Worm (Caenorhabditis elegans) whole organism, L2 larva: ENCODE measurements around the gene tnt-3.

Experiments
- F13H6.1 ChIP-seq: sonication (generic microtip); optimal IDR thresholded peaks from 2 replicates; lab custom pipeline; 2016; ENCODE audit warnings: missing genetic modification characterization, missing compliant biosample characterization
- Y55F3AM.14 ChIP-seq: fragments of 200-800 bp; sonication (Bioruptor generic); optimal IDR thresholded peaks from 2 replicates; lab custom pipeline; 2018; ENCODE audit warnings: mild to moderate bottlenecking, missing genetic modification characterization, missing compliant biosample characterization
- ZK546.5 ChIP-seq: sonication (generic microtip); optimal IDR thresholded peaks from 2 replicates; lab custom pipeline; 2017; ENCODE audit warnings: missing biosample characterization, missing genetic modification characterization
- alr-1 ChIP-seq: fragments of 150-350 bp; optimal IDR thresholded peaks from 2 replicates; lab custom pipeline; 2014; ENCODE audit warnings: missing biosample characterization, missing genetic modification characterization
- aly-2 ChIP-seq: fragments of 150-350 bp; optimal IDR thresholded peaks from 2 replicates; lab custom pipeline; 2014; ENCODE audit warnings: missing biosample characterization, missing genetic modification characterization
- ceh-16 ChIP-seq: fragments of 150-350 bp; optimal IDR thresholded peaks from 2 replicates; lab custom pipeline; 2014; ENCODE audit warnings: missing biosample characterization, missing genetic modification characterization
- ceh-82 ChIP-seq: fragments of 150-350 bp; optimal IDR thresholded peaks from 2 replicates; lab custom pipeline; 2014; ENCODE audit warnings: missing biosample characterization, missing genetic modification characterization
- dmd-4 ChIP-seq: sonication (generic microtip); optimal IDR thresholded peaks from 2 replicates; lab custom pipeline; 2017; ENCODE audit warnings: missing biosample characterization, missing genetic modification characterization
- egl-27 ChIP-seq: sonication (generic microtip); optimal IDR thresholded peaks from 3 replicates; lab custom pipeline; 2017; ENCODE audit warnings: missing biosample characterization, missing genetic modification reagents, missing genetic modification characterization
- elt-1 ChIP-seq: fragments of 150-350 bp; optimal IDR thresholded peaks from 2 replicates; lab custom pipeline; 2014; ENCODE audit warnings: missing biosample characterization, missing genetic modification characterization
- elt-3 ChIP-seq: sonication (generic microtip); optimal IDR thresholded peaks from 2 replicates; lab custom pipeline; 2017; ENCODE audit warnings: missing biosample characterization, missing genetic modification characterization
- fos-1 ChIP-seq: fragments of 150-350 bp; optimal IDR thresholded peaks from 2 replicates; lab custom pipeline; 2014; ENCODE audit warnings: missing biosample characterization, missing genetic modification characterization
- lin-13 ChIP-seq: fragments of 150-350 bp; optimal IDR thresholded peaks from 2 replicates; lab custom pipeline; 2014; ENCODE audit warnings: missing biosample characterization, missing genetic modification reagents, missing genetic modification characterization
- lin-39 ChIP-seq: fragments of 150-350 bp; optimal IDR thresholded peaks from 2 replicates; lab custom pipeline; 2014; ENCODE audit warnings: missing biosample characterization, missing genetic modification reagents, missing genetic modification characterization
- lsy-2 ChIP-seq, 2 experiments: fragments of 150-350 bp in 1 of 2; sonication (generic microtip) in 1 of 2; optimal IDR thresholded peaks; 2 replicates each; lab custom pipeline; 2014 to 2017; ENCODE audit warnings: missing biosample characterization in 2 of 2, missing genetic modification characterization in 2 of 2
- mbf-1 ChIP-seq: sonication (generic microtip); optimal IDR thresholded peaks from 2 replicates; lab custom pipeline; 2017; ENCODE audit warnings: missing biosample characterization, missing genetic modification characterization
- nhr-10 ChIP-seq: sonication (generic microtip); optimal IDR thresholded peaks from 2 replicates; lab custom pipeline; 2017; ENCODE audit warnings: missing biosample characterization, missing genetic modification characterization
- nhr-11 ChIP-seq: fragments of 150-350 bp; optimal IDR thresholded peaks from 2 replicates; lab custom pipeline; 2014; ENCODE audit warnings: missing biosample characterization, missing genetic modification characterization
- nhr-12 ChIP-seq: fragments of 150-350 bp; optimal IDR thresholded peaks from 2 replicates; lab custom pipeline; 2014; ENCODE audit warnings: missing biosample characterization, missing genetic modification characterization
- nhr-129 ChIP-seq: fragments of 150-350 bp; optimal IDR thresholded peaks from 2 replicates; lab custom pipeline; 2014; ENCODE audit warnings: missing biosample characterization, missing genetic modification characterization
- nhr-23 ChIP-seq: fragments of 150-350 bp; optimal IDR thresholded peaks from 2 replicates; lab custom pipeline; 2014; ENCODE audit warnings: missing biosample characterization, missing genetic modification reagents, missing genetic modification characterization
- nhr-237 ChIP-seq: fragments of 150-350 bp; optimal IDR thresholded peaks from 2 replicates; lab custom pipeline; 2014; ENCODE audit warnings: missing biosample characterization, missing genetic modification characterization
- nhr-25 ChIP-seq: fragments of 150-350 bp; sonication (generic microtip); optimal IDR thresholded peaks from 3 replicates; lab custom pipeline; 2014; ENCODE audit warnings: missing biosample characterization, missing genetic modification characterization
- nhr-77 ChIP-seq: fragments of 150-350 bp; optimal IDR thresholded peaks from 2 replicates; lab custom pipeline; 2014; ENCODE audit warnings: missing biosample characterization, missing genetic modification characterization
- peb-1 ChIP-seq: fragments of 150-350 bp; optimal IDR thresholded peaks from 2 replicates; lab custom pipeline; 2014; ENCODE audit warnings: missing biosample characterization, missing genetic modification characterization
- sem-4 ChIP-seq: fragments of 150-350 bp; optimal IDR thresholded peaks from 2 replicates; lab custom pipeline; 2014; ENCODE audit warnings: missing biosample characterization, missing genetic modification reagents, missing genetic modification characterization
- skn-1 ChIP-seq: sonication (generic microtip); optimal IDR thresholded peaks from 2 replicates; lab custom pipeline; 2017; ENCODE audit warnings: missing biosample characterization, missing genetic modification characterization
- sma-3 ChIP-seq: sonication (generic microtip); optimal IDR thresholded peaks from 2 replicates; lab custom pipeline; 2016; ENCODE audit warnings: missing genetic modification reagents, missing genetic modification characterization, missing compliant biosample characterization
- sma-9 ChIP-seq, 2 experiments: fragments of 150-350 bp in 1 of 2; sonication (generic microtip) in 1 of 2; optimal IDR thresholded peaks; 2 replicates each; lab custom pipeline; 2014 to 2016; ENCODE audit warnings: missing genetic modification characterization in 2 of 2, mild to moderate bottlenecking in 1 of 2, missing biosample characterization in 1 of 2, missing compliant biosample characterization in 1 of 2, missing genetic modification reagents in 1 of 2, moderate library complexity in 1 of 2
- unc-55 ChIP-seq: fragments of 150-350 bp; sonication (generic microtip); optimal IDR thresholded peaks from 3 replicates; lab custom pipeline; 2014; ENCODE audit warnings: missing biosample characterization, missing genetic modification reagents, missing genetic modification characterization
- unc-62 ChIP-seq: fragments of 150-350 bp; optimal IDR thresholded peaks from 2 replicates; lab custom pipeline; 2014; ENCODE audit warnings: missing biosample characterization, missing genetic modification reagents, missing genetic modification characterization
- zag-1 ChIP-seq: fragments of 150-350 bp; optimal IDR thresholded peaks from 2 replicates; lab custom pipeline; 2014; ENCODE audit warnings: missing biosample characterization, missing genetic modification characterization
- ztf-11 ChIP-seq: sonication (generic microtip); optimal IDR thresholded peaks from 2 replicates; lab custom pipeline; 2017; ENCODE audit warnings: missing biosample characterization, missing genetic modification characterization
- ztf-4 ChIP-seq: fragments of 150-350 bp; optimal IDR thresholded peaks from 2 replicates; lab custom pipeline; 2014; ENCODE audit warnings: missing biosample characterization, missing genetic modification characterization

Gene tnt-3

DNA sequence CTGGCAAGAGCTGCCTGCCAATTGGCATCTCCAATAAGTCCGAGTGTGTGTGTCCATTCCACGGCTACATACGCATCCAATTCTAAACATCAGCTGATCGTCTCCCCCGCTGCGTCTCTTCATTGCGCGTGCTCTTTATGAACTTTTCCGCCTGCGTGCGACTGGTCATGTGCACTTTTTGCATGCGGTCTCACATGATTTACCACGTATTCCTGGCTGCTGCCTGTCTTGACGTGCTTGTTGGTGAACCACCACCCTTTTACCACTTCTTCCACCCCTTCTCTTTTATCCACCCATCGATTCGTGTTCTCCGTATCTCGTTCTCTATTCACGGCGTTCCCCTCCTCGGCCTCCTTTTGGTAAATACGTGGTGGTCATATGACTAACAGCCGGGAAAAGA is 6.7 kb upstream of the tnt-3 start (continued):
- TF ChIP-seq nhr-23 (tag; lab: Kevin White, UChicago) (no peak), nhr-25 (tag; lab: Kevin White, UChicago) (peak; percentile 61), aly-2 (tag; lab: Kevin White, UChicago) (no peak), sma-3 (GFP tag; lab: Kevin White, UChicago) (peak; percentile 74), nhr-11 (no peak), sem-4 (tag; lab: Kevin White, UChicago) (peak; percentile 81), alr-1 (tag; lab: Kevin White, UChicago) (no peak), sma-9 (GFP tag; optimal IDR thresholded peaks at IDR 0.05; lab: Kevin White, UChicago) (peak; percentile 86), sma-9 (tag; optimal IDR thresholded peaks at IDR 0.05; lab: Kevin White, UChicago) (no peak), unc-55 (GFP tag; lab: Kevin White, UChicago) (peak; percentile 77), elt-3 (tag; lab: Kevin White, UChicago) (no peak), lin-39 (tag; lab: Kevin White, UChicago) (no peak)

DNA sequence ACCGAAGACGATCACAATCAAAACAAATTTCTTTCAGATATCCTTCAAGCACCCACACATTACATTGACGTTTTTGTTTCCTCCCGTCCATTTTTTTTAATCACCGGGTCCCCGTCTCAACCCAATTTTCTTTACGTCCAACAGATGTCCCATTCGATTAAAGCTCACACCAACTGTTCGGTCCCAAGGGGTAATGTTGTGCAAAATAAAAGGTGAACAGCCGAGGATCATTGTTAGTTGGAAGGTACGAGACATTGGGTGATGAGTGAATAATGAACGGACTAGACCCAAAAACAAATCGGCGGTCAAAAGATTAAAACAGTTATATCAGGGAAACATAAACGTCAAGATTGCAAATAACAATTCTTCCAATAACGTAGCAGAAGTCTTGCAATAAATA is 539 bp upstream of the tnt-3 start:
- TF ChIP-seq F13H6.1 (tag; lab: Kevin White, UChicago) (peak; percentile 25), nhr-23 (tag; lab: Kevin White, UChicago) (no peak)

DNA sequence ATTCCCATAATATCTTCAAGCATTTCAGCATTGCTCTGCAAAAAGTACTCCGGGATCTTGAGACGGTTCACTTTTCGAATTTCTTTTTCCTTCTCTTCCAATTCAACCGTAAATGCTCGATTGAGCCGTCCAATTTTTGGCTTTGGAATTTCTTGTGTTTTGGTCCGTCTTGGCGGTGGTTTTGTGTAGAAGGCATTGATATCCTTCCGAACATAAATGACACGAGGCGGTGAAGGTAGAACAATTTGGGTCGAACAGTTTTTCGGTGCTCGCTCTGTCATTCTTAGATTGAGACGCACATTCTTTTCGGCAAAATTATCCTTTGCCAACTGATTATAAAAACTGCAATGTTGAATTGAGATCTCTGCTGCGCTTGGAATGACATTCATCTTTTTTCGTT is 2.2 kb downstream of the tnt-3 start:
- TF ChIP-seq dmd-4 (tag; lab: Kevin White, UChicago) (no peak), lin-13 (GFP tag; lab: Kevin White, UChicago) (no peak), Y55F3AM.14 (GFP tag; lab: Kevin White, UChicago) (no peak), F13H6.1 (tag; lab: Kevin White, UChicago) (no peak), elt-1 (tag; lab: Kevin White, UChicago) (no peak), nhr-23 (tag; lab: Kevin White, UChicago) (no peak), nhr-10 (tag; lab: Kevin White, UChicago) (no peak), mbf-1 (tag; lab: Kevin White, UChicago) (no peak), ceh-16 (tag; lab: Kevin White, UChicago) (no peak), sma-3 (GFP tag; lab: Kevin White, UChicago) (no peak), nhr-11 (no peak), nhr-25 (tag; lab: Kevin White, UChicago) (no peak), nhr-77 (tag; lab: Kevin White, UChicago) (no peak), peb-1 (no peak)

DNA sequence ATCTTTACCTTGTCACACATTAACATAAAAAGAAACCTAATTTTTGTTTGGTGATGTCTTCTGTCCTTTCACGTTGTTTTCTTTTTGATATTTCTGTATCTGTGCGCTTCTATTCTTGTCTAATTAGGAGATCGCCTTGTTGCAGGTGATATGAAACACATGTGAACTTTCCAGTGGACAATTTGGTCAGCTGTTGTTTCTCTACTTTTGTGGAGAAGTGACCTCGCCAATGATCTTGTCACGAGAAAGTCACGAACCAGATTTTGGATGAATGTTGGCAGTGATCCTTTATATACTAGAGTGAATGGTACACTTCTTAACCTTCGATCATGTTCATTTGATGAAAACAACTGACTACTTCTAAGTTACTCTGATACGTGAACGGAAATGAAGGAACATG is 12.4 kb downstream of the tnt-3 start:
- no peak for TF ChIP-seq nhr-237 (tag; lab: Kevin White, UChicago)
- TF ChIP-seq elt-1 (tag; lab: Kevin White, UChicago), result no peak
- TF ChIP-seq ztf-11 (tag; lab: Kevin White, UChicago), result no peak
- TF ChIP-seq nhr-129 (tag; lab: Kevin White, UChicago), result peak; percentile 45
- TF ChIP-seq fos-1 (tag; lab: Kevin White, UChicago), result no peak
- no peak for TF ChIP-seq ceh-82 (tag; lab: Kevin White, UChicago)

DNA sequence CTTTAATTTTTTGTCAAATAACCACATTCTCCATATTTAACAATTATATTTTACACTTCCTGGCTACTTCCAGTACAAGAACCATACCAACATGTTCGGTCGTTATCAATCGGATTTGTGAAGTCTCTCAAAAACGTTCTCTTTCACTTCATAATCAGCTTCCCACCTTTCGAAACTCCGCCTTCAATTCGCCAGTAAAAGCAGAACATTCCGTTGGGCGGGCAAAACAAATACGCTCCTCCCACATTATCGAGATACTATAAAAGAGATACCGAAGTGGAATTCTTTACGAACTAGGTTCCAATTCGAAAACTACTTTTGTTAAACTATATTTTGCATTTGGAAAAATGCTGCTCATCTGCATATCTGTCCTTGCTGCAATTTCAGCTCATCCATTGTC is 14.4 kb downstream of the tnt-3 start, which contains the start of gene zig-3:
Gene zig-3, plus strand, starts transcription at position 301 of the 400 bp plus-strand sequence.
- TF ChIP-seq ztf-4 (tag; lab: Kevin White, UChicago), result no peak
- no peak for TF ChIP-seq skn-1 (tag; lab: Kevin White, UChicago)
- no peak for TF ChIP-seq egl-27 (tag; lab: Kevin White, UChicago)
- no peak for TF ChIP-seq ZK546.5 (tag; lab: Kevin White, UChicago)
- TF ChIP-seq ztf-11 (tag; lab: Kevin White, UChicago), result no peak
- TF ChIP-seq zag-1 (tag; lab: Kevin White, UChicago), result no peak
- TF ChIP-seq lsy-2 (tag; optimal IDR thresholded peaks at IDR 0.05; lab: Kevin White, UChicago), result no peak
- no peak for TF ChIP-seq alr-1 (tag; lab: Kevin White, UChicago)
- no peak for TF ChIP-seq ceh-82 (tag; lab: Kevin White, UChicago)
- TF ChIP-seq unc-62 (GFP tag; lab: Kevin White, UChicago), result no peak
- no peak for TF ChIP-seq nhr-237 (tag; lab: Kevin White, UChicago)
- TF ChIP-seq nhr-12 (tag; lab: Kevin White, UChicago), result no peak
- TF ChIP-seq lin-39 (tag; lab: Kevin White, UChicago), result no peak
- no peak for TF ChIP-seq nhr-77 (tag; lab: Kevin White, UChicago)
